Worm (Caenorhabditis elegans) whole organism, L4/young adult: Measurements from ENCODE around the gene F45D11.11.

Experiments used
- W03F9.2 ChIP-seq: fragments of 150-350 bp; optimal IDR thresholded peaks from 2 replicates; lab custom pipeline; 2014; ENCODE audit warnings: missing biosample characterization, missing genetic modification characterization
- dao-5 ChIP-seq: sonication (generic microtip); optimal IDR thresholded peaks from 2 replicates; lab custom pipeline; 2016; ENCODE audit warnings: missing genotype, missing genetic modification characterization, moderate library complexity, missing compliant biosample characterization
- him-1 ChIP-seq: sonication (generic microtip); optimal IDR thresholded peaks from 2 replicates; lab custom pipeline; 2016; ENCODE audit warnings: missing genotype, missing genetic modification reagents, missing genetic modification characterization, missing compliant biosample characterization

F45D11.11 gene

DNA sequence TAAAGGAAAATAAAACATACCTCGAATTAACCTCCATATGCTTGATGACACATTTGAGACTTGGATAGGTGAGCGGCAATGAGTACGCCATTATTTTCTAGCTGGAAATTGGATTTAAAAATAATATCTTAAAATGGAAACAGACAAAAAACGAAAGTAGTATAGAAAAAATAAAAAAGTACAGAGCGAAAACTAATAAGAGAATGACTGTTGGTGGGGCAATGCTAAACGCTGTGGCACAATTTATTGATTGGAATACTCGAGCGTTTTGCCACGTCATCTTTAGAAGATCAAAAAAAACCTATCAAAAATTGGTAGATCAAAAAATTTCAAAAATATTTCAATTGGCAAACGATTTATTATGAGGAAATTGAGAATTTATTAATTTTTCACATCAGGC, 47.9 kb downstream of the F45D11.11 start, which contains the start of gene fbxc-32:
fbxc-32 (minus strand) TSS at position 101 of the 400 bp plus-strand sequence.
- TF ChIP-seq him-1 (tag; lab: Kevin White, UChicago) (no peak), W03F9.2 (no peak), dao-5 (no peak)
